Worm (Caenorhabditis elegans): Measurements from ENCODE around the gene T28C6.3.
"Not testable (repeated sequence)": the region's sequence is repeated elsewhere in the genome, so short reads cannot be mapped to it uniquely, and the experiment has no call there.

Gene T28C6.3

ce11 chrIV:8784855-8785327, 35.2 kb upstream of the T28C6.3 start, which contains the start of gene C33D9.13:
C33D9.13 (minus strand) TSS chrIV:8785277.
- TF ChIP-seq ceh-28 (tag; optimal IDR thresholded peaks at IDR 0.05) (peak; percentile 1), pha-4 (tag; optimal IDR thresholded peaks at IDR 0.05) (peak; percentile 21), nhr-11 (tag; optimal IDR thresholded peaks at IDR 0.05) (no peak)

- no peak for TF ChIP-seq lin-39 (tag; optimal IDR thresholded peaks at IDR 0.05)
- peak; percentile 30 for TF ChIP-seq pha-4 (tag; optimal IDR thresholded peaks at IDR 0.05)
- no peak for TF ChIP-seq nhr-25 (tag; optimal IDR thresholded peaks at IDR 0.05)
- no peak for TF ChIP-seq unc-62 (GFP tag; optimal IDR thresholded peaks at IDR 0.05)
- TF ChIP-seq aly-2 (tag; optimal IDR thresholded peaks at IDR 0.05): no peak
- TF ChIP-seq ztf-4 (tag; optimal IDR thresholded peaks at IDR 0.05): no peak
- TF ChIP-seq mml-1 (tag; optimal IDR thresholded peaks at IDR 0.05): no peak
- TF ChIP-seq eor-1 (tag; optimal IDR thresholded peaks at IDR 0.05): no peak
- TF ChIP-seq skn-1 (tag; optimal IDR thresholded peaks at IDR 0.05): no peak
- no peak for TF ChIP-seq nhr-77 (tag; optimal IDR thresholded peaks at IDR 0.05)
- no peak for TF ChIP-seq elt-3 (tag; optimal IDR thresholded peaks at IDR 0.05)
- no peak for TF ChIP-seq ZK546.5 (tag; optimal IDR thresholded peaks at IDR 0.05)
- TF ChIP-seq nfya-1 (tag; optimal IDR thresholded peaks at IDR 0.05; ENCODE audit: insufficient read depth): peak; percentile 7
- no peak for TF ChIP-seq sea-2 (GFP tag; optimal IDR thresholded peaks at IDR 0.05)
- TF ChIP-seq jun-1 (tag; optimal IDR thresholded peaks at IDR 0.05): no peak
- no peak for TF ChIP-seq ama-1 (optimal IDR thresholded peaks at IDR 0.05)
Measured at ce11 chrIV:8786654-8787053, 33.5 kb upstream of the T28C6.3 start, which contains the start of gene C33D9.8. C33D9.8 (minus strand) TSS chrIV:8786752.

ce11 chrIV:8788048-8788447, 32.1 kb upstream of the T28C6.3 start, which contains the start of gene C33D9.10:
C33D9.10 (minus strand) TSS chrIV:8788148.
- TF ChIP-seq mdl-1, ceh-16, elt-2 (tag; optimal IDR thresholded peaks at IDR 0.05): not testable (repeated sequence)

ce11 chrIV:8790144-8790543, 30.0 kb upstream of the T28C6.3 start, which contains the start of gene sru-35:
sru-35 (minus strand) TSS chrIV:8790244.
- TF ChIP-seq ceh-16 (tag; optimal IDR thresholded peaks at IDR 0.05): no peak
- no peak for TF ChIP-seq unc-62 (GFP tag; optimal IDR thresholded peaks at IDR 0.05)
- TF ChIP-seq pqm-1 (tag; optimal IDR thresholded peaks at IDR 0.05): no peak
- no peak for TF ChIP-seq aly-2 (tag; optimal IDR thresholded peaks at IDR 0.05)
- TF ChIP-seq ceh-9 (tag; optimal IDR thresholded peaks at IDR 0.05): no peak
- TF ChIP-seq lin-15B (tag; optimal IDR thresholded peaks at IDR 0.05): no peak
- no peak for TF ChIP-seq ceh-82 (tag; optimal IDR thresholded peaks at IDR 0.05)
- TF ChIP-seq zag-1 (tag; optimal IDR thresholded peaks at IDR 0.05): no peak
- TF ChIP-seq nhr-67 (tag; optimal IDR thresholded peaks at IDR 0.05): no peak
- TF ChIP-seq nhr-23 (tag; optimal IDR thresholded peaks at IDR 0.05): no peak
- no peak for TF ChIP-seq nhr-43 (tag; optimal IDR thresholded peaks at IDR 0.05; ENCODE audit: poor library complexity, severe bottlenecking)
- TF ChIP-seq fkh-2 (tag; optimal IDR thresholded peaks at IDR 0.05): no peak
- no peak for TF ChIP-seq daf-12 (tag; optimal IDR thresholded peaks at IDR 0.05)
- TF ChIP-seq elt-2 (tag; optimal IDR thresholded peaks at IDR 0.05): no peak
- TF ChIP-seq unc-39 (tag; optimal IDR thresholded peaks at IDR 0.05): no peak
- no peak for TF ChIP-seq nhr-25 (tag; optimal IDR thresholded peaks at IDR 0.05)
- TF ChIP-seq elt-1 (tag; optimal IDR thresholded peaks at IDR 0.05): no peak
- TF ChIP-seq skn-1 (tag; optimal IDR thresholded peaks at IDR 0.05): no peak

- no peak for TF ChIP-seq nhr-76 (tag; optimal IDR thresholded peaks at IDR 0.05)
- TF ChIP-seq lsy-12 (tag; optimal IDR thresholded peaks at IDR 0.05): no peak
- no peak for TF ChIP-seq nhr-11 (tag; optimal IDR thresholded peaks at IDR 0.05)
- no peak for TF ChIP-seq eor-1 (tag; optimal IDR thresholded peaks at IDR 0.05)
- no peak for TF ChIP-seq ceh-28 (tag; optimal IDR thresholded peaks at IDR 0.05)
- no peak for TF ChIP-seq nhr-77 (tag; optimal IDR thresholded peaks at IDR 0.05)
- TF ChIP-seq elt-1 (tag; optimal IDR thresholded peaks at IDR 0.05): no peak
- TF ChIP-seq aly-2 (tag; optimal IDR thresholded peaks at IDR 0.05): no peak
- no peak for TF ChIP-seq fkh-2 (tag; optimal IDR thresholded peaks at IDR 0.05)
- TF ChIP-seq zag-1 (tag; optimal IDR thresholded peaks at IDR 0.05): no peak
Measured at ce11 chrIV:8792808-8793207, 27.3 kb upstream of the T28C6.3 start, which contains the start of gene C33D9.3. C33D9.3 (minus strand) TSS chrIV:8792908.
